Worm (Caenorhabditis elegans) whole organism, L2 larva: Measurements from ENCODE around the gene C05B5.16.

Source experiments
- nhr-12 ChIP-seq: fragments of 150-350 bp; optimal IDR thresholded peaks from 2 replicates; lab custom pipeline; 2014; ENCODE audit warnings: missing biosample characterization, missing genetic modification characterization
- unc-39 ChIP-seq: fragments of 150-350 bp; optimal IDR thresholded peaks from 2 replicates; lab custom pipeline; 2014; ENCODE audit warnings: missing biosample characterization, missing genetic modification characterization
- unc-62 ChIP-seq: fragments of 150-350 bp; optimal IDR thresholded peaks from 2 replicates; lab custom pipeline; 2014; ENCODE audit warnings: missing biosample characterization, missing genetic modification reagents, missing genetic modification characterization

DNA sequence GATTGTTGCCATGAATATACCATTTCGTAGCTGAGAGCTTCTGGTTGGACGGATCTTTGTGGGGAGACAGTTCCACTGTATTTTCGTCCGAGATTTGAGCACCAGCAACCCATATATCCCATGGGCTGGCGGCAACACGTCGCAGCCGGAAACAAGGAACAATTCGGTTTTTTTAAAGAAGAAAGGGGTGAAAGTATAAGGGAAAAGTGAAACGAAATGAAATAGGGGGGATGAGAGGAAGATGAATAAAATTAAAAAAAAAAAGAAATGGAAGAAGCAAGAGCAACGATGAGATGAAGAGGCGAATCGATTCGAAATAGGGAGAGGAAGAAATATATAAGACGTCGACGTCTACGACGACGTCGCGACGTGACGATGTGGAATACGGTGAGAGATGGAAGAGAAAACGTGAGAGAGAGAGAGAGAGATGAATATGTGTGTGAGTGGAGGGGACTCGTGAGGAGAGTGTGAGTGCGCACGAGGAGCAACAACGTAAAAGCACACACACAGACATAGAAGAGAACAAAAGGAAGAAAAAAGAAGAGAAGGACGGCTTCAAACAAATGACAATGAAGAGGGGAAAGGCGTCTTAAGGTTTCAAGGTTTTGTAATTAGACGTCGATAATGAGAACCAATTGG, 4.3 kb downstream of the C05B5.16 start, which contains the start of gene rgs-1:
- TF ChIP-seq nhr-12 (tag; lab: Kevin White, UChicago) (no peak), unc-62 (GFP tag; lab: Kevin White, UChicago) (no peak), unc-39 (tag; lab: Kevin White, UChicago) (no peak)
